Fruit fly (Drosophila melanogaster): Measurements from ENCODE around the gene chrb.

chrb gene

DNA sequence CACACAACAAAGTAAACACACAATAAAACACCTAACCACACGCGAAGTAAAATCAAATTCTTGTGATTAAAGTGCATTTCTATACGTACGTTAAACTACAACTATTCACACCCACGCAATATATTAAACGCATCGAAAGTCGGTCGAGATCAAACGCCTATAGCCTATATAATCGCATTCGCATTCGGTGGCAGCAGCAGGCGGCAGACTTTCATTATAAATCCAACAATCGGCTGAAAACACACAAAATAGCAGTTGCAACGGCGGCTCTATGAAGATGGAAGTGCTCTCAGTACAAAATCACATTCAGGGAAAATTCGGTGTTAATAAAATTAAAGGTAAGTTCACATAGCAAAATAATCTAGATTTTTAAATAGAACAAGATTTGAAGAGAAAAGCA is 914 bp downstream of the chrb start:
- TF ChIP-seq CG8478 (optimal IDR thresholded peaks at IDR 0.05) (no peak), EcR (GFP tag; optimal IDR thresholded peaks at IDR 0.05) (no peak), pan (optimal IDR thresholded peaks at IDR 0.05) (no peak), Dll (optimal IDR thresholded peaks at IDR 0.05) (no peak), psq (optimal IDR thresholded peaks at IDR 0.05) (no peak), usp (GFP tag; optimal IDR thresholded peaks at IDR 0.05) (no peak)

DNA sequence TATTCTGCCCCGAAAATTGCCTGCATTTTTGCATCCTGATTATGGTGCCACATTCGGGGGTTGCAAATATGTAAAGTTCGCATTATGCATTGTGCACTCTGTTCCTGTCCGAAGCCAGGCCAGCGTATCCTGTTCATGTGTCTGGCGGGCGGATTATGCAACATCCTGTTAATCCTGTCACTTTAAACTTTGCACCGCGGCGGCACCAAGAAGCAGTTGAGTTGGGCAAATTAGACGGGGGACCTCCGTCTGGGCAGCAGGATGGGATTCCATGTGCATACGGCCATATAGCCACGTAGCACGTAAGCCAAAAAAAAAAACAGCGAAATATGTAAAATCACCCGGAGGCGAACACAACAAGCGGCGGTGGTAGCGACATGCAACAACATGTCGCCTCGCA is 2.1 kb downstream of the chrb start:
- TF ChIP-seq Dll (optimal IDR thresholded peaks at IDR 0.05): no peak
- no peak for TF ChIP-seq CG8478 (optimal IDR thresholded peaks at IDR 0.05)
- TF ChIP-seq usp (GFP tag; optimal IDR thresholded peaks at IDR 0.05): no peak
- no peak for TF ChIP-seq EcR (GFP tag; optimal IDR thresholded peaks at IDR 0.05)
- TF ChIP-seq pan (optimal IDR thresholded peaks at IDR 0.05): no peak
- no peak for TF ChIP-seq psq (optimal IDR thresholded peaks at IDR 0.05)

DNA sequence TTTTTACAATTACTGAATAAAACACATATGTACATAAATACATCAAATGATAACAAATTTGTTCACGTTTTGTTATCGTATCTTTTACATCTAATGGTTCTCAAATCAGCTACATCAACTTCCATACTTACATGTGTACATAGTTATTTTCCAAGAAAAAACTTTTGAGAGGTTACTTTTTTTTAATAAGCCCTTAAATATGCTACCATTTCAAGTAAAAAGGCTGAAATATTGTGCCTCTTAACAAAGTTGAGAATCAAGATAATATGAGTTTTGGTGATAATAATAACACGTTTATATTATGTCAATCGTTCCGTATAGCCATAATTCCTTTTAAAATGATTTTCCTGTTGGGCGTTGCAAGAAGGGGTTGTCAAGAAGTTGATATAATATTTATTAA is 3.2 kb downstream of the chrb start:
- no peak for TF ChIP-seq pan (optimal IDR thresholded peaks at IDR 0.05)
- no peak for TF ChIP-seq CG8478 (optimal IDR thresholded peaks at IDR 0.05)
- TF ChIP-seq usp (GFP tag; optimal IDR thresholded peaks at IDR 0.05): no peak
- no peak for TF ChIP-seq psq (optimal IDR thresholded peaks at IDR 0.05)
- TF ChIP-seq Dll (optimal IDR thresholded peaks at IDR 0.05): no peak
- no peak for TF ChIP-seq EcR (GFP tag; optimal IDR thresholded peaks at IDR 0.05)

- TF ChIP-seq psq (optimal IDR thresholded peaks at IDR 0.05): no peak
- no peak for TF ChIP-seq Dll (optimal IDR thresholded peaks at IDR 0.05)
- TF ChIP-seq usp (GFP tag; optimal IDR thresholded peaks at IDR 0.05): no peak
- TF ChIP-seq EcR (GFP tag; optimal IDR thresholded peaks at IDR 0.05): no peak
- TF ChIP-seq CG8478 (optimal IDR thresholded peaks at IDR 0.05): no peak
- no peak for TF ChIP-seq pan (optimal IDR thresholded peaks at IDR 0.05)
These were observed 4.0 kb downstream of the chrb start for dm6 chr3L:11491222-11491873.

dm6 chr3L:11491874-11492268 is 4.5 kb downstream of the chrb start:
- TF ChIP-seq EcR (GFP tag; optimal IDR thresholded peaks at IDR 0.05): no peak
- TF ChIP-seq Dll (optimal IDR thresholded peaks at IDR 0.05): no peak
- TF ChIP-seq CG8478 (optimal IDR thresholded peaks at IDR 0.05): no peak
- TF ChIP-seq usp (GFP tag; optimal IDR thresholded peaks at IDR 0.05): no peak
- no peak for TF ChIP-seq pan (optimal IDR thresholded peaks at IDR 0.05)

DNA sequence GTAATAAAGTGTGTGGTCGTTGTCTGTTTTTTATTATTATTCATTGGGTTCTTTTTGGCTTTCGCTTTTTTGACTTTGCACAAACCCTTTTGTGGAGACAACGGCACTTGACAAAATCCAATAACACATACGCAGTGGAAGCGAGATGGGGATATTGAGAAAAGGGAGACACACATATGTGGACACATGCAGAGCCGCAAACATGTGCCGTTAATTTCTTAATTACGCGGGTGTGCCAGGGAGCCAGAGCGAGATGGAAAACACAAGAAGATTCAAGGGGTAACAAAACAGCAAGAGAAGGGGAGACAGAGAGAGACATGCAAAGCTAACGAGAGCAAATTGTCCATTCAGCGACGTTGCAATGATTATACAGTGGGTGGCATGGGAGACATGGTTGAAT is 5.1 kb downstream of the chrb start:
- TF ChIP-seq psq (optimal IDR thresholded peaks at IDR 0.05) (no peak), EcR (GFP tag; optimal IDR thresholded peaks at IDR 0.05) (no peak), CG8478 (optimal IDR thresholded peaks at IDR 0.05) (no peak), usp (GFP tag; optimal IDR thresholded peaks at IDR 0.05) (no peak), Dll (optimal IDR thresholded peaks at IDR 0.05) (no peak), pan (optimal IDR thresholded peaks at IDR 0.05) (no peak)

- TF ChIP-seq CG8478 (optimal IDR thresholded peaks at IDR 0.05) (no peak), EcR (GFP tag; optimal IDR thresholded peaks at IDR 0.05) (peak in 1 of 2 experiments; percentile 51), Dll (optimal IDR thresholded peaks at IDR 0.05) (no peak)
These were observed 5.9 kb downstream of the chrb start for dm6 chr3L:11493090-11493807.

DNA sequence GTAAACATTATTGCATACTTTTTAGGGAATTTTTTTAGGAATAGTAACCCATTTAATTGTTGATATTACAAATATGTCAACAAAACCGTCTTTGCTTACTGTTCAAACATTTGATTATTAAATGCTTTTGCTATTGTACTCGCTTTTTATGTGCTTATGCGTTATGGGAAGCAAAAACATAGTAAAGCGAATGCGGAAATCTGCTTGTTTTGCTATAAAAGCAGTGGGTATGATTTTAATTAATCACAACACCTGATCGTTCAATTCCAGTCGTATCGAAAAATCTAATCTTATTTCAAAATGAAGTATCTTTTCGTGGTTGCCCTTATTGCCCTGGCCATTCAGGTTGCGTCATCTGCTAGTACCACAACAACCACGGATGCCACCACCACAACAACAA is 21.0 kb downstream of the chrb start, which contains the start of gene CG33500:
TSS of gene CG33500 (plus strand) at position 301 of the 400 bp plus-strand sequence.
- TF ChIP-seq Dll (optimal IDR thresholded peaks at IDR 0.05): no peak
- TF ChIP-seq usp (GFP tag; optimal IDR thresholded peaks at IDR 0.05): no peak
- no peak for TF ChIP-seq pan (optimal IDR thresholded peaks at IDR 0.05)
- no peak for TF ChIP-seq psq (optimal IDR thresholded peaks at IDR 0.05)
- no peak for TF ChIP-seq CG8478 (optimal IDR thresholded peaks at IDR 0.05)

dm6 chr3L:11509294-11509911 is 22.1 kb downstream of the chrb start, which contains the start of the genes Sgs8 and Sgs7:
Sgs8 (minus strand) TSS chr3L:11509394.
Sgs7 (plus strand) TSS chr3L:11509861.
- TF ChIP-seq usp (GFP tag; optimal IDR thresholded peaks at IDR 0.05): no peak
- no peak for TF ChIP-seq EcR (GFP tag; optimal IDR thresholded peaks at IDR 0.05)
- no peak for TF ChIP-seq pan (optimal IDR thresholded peaks at IDR 0.05)
- no peak for TF ChIP-seq Dll (optimal IDR thresholded peaks at IDR 0.05)
- TF ChIP-seq psq (optimal IDR thresholded peaks at IDR 0.05): no peak
- TF ChIP-seq CG8478 (optimal IDR thresholded peaks at IDR 0.05): no peak

dm6 chr3L:11510489-11510888 is 23.1 kb downstream of the chrb start, which contains the start of gene CG33272:
CG33272 (minus strand) TSS chr3L:11510589.
- TF ChIP-seq CG8478 (optimal IDR thresholded peaks at IDR 0.05) (no peak), pan (optimal IDR thresholded peaks at IDR 0.05) (no peak), EcR (GFP tag; optimal IDR thresholded peaks at IDR 0.05) (no peak), usp (GFP tag; optimal IDR thresholded peaks at IDR 0.05) (no peak), psq (optimal IDR thresholded peaks at IDR 0.05) (no peak), Dll (optimal IDR thresholded peaks at IDR 0.05) (no peak)

DNA sequence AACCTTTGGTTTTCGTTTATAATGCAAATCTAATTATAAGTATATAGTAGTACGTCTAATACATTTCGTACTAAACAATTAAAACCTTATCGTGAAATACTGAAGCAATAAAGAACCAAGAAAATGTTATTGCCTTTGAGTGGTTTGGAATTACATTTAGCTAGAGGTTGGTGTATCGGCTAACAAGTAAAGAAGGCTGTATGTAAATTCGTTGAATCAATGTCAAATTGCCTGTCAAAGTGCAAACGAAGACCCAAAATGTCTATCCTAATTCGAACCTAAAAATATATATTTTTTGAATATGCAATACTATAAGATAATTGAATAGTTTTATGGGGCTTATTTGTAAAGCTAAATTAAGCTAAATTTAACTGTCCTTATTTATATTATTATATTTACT is 23.9 kb downstream of the chrb start:
- TF ChIP-seq CG8478 (optimal IDR thresholded peaks at IDR 0.05) (no peak), EcR (GFP tag; optimal IDR thresholded peaks at IDR 0.05) (no peak)

DNA sequence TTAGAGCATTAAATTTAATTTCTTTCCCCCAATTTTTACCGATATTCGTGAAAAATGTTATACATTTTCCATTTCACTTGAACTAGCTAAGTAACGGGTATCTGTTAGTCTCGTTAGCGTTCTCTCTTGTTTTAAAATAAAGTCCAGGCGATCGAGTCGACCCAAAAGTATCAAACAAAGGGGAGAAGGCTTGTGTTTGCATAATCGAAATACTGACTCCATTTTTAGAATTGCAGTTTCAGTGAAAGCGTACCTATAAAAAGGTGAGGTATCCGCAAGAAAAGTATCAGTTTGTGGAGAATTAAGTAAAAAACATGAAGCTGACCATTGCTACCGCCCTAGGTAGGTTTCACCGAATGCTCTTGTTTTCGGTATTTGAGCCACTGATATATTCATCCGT is 24.6 kb downstream of the chrb start, which contains the start of gene Sgs3:
TSS of gene Sgs3 (plus strand) at position 301 of the 400 bp plus-strand sequence.
- no peak for TF ChIP-seq pan (optimal IDR thresholded peaks at IDR 0.05)
- TF ChIP-seq Dll (optimal IDR thresholded peaks at IDR 0.05): no peak
- no peak for TF ChIP-seq CG8478 (optimal IDR thresholded peaks at IDR 0.05)
- TF ChIP-seq psq (optimal IDR thresholded peaks at IDR 0.05): no peak
- TF ChIP-seq usp (GFP tag; optimal IDR thresholded peaks at IDR 0.05): no peak

Measured in whole organism.